Worm (Caenorhabditis elegans) whole organism, late embryonic: ENCODE data around the gene Y24F12A.1.

Source experiments
- F13H6.1 ChIP-seq: sonication (generic microtip); optimal IDR thresholded peaks from 2 replicates; lab custom pipeline; 2016; ENCODE audit warnings: missing genetic modification characterization, missing compliant biosample characterization
- ceh-22 ChIP-seq: sonication (generic microtip); optimal IDR thresholded peaks from 2 replicates; lab custom pipeline; 2017; ENCODE audit warnings: missing biosample characterization, missing genetic modification characterization
- pqm-1 ChIP-seq: sonication (generic microtip); optimal IDR thresholded peaks from 2 replicates; lab custom pipeline; 2016; ENCODE audit warnings: missing genetic modification characterization, missing compliant biosample characterization

DNA sequence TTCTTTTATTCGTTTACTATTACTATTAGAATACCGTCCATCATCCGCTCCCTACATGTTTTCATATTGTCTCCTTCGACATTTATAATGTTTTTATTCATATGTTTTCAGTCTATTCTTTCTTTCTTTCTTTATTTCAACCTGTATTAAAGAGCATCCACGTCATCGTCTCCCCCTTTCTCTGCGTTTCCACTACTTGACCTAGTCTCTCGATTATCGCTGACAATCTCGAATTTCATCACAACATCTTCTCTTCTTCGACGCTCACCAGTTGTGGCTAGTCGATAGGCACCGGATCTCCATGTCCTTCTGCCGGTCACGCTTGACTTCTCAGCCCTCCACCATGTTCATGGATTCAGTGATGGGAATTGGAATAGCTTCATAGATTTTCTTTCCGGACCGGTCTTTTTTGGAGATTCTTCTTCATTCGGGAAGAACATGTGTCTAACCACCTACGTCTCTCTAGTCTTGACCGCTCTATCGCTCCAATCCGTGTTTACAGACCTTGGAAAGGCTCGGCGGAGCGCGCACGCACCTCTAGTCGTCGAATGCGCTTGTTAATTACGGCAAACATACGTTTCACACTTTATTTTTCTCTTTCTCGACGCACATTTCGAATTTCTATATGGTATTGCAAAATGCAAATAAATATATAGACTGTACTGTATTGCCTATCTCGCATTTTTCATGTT lies 36.7 kb upstream of the Y24F12A.1 start:
- TF ChIP-seq pqm-1 (tag; lab: Kevin White, UChicago) = no peak
- no peak for TF ChIP-seq F13H6.1
- TF ChIP-seq ceh-22 (tag; lab: Kevin White, UChicago) = no peak
